Worm (Caenorhabditis elegans) whole organism, L2 larva: Measurements from ENCODE around the gene R10E4.7.

Source experiments
- C34F6.9 ChIP-seq: fragments of 150-350 bp; optimal IDR thresholded peaks from 2 replicates; lab custom pipeline; 2014; ENCODE audit warnings: missing biosample characterization, missing genetic modification characterization
- F13H6.1 ChIP-seq: sonication (generic microtip); optimal IDR thresholded peaks from 2 replicates; lab custom pipeline; 2016; ENCODE audit warnings: missing genetic modification characterization, missing compliant biosample characterization
- R02D3.7 ChIP-seq: fragments of 150-350 bp; optimal IDR thresholded peaks from 2 replicates; lab custom pipeline; 2014; ENCODE audit warnings: missing biosample characterization, missing genetic modification characterization
- Y55F3AM.14 ChIP-seq: fragments of 200-800 bp; sonication (Bioruptor generic); optimal IDR thresholded peaks from 2 replicates; lab custom pipeline; 2018; ENCODE audit warnings: mild to moderate bottlenecking, missing genetic modification characterization, missing compliant biosample characterization
- ZK546.5 ChIP-seq: sonication (generic microtip); optimal IDR thresholded peaks from 2 replicates; lab custom pipeline; 2017; ENCODE audit warnings: missing biosample characterization, missing genetic modification characterization
- alr-1 ChIP-seq: fragments of 150-350 bp; optimal IDR thresholded peaks from 2 replicates; lab custom pipeline; 2014; ENCODE audit warnings: missing biosample characterization, missing genetic modification characterization
- aly-2 ChIP-seq: fragments of 150-350 bp; optimal IDR thresholded peaks from 2 replicates; lab custom pipeline; 2014; ENCODE audit warnings: missing biosample characterization, missing genetic modification characterization
- ama-1 ChIP-seq: fragments of 150-350 bp; optimal IDR thresholded peaks from 2 replicates; lab custom pipeline; 2018; ENCODE audit warnings: inconsistent platforms
- blmp-1 ChIP-seq: sonication (generic microtip); optimal IDR thresholded peaks from 2 replicates; lab custom pipeline; 2017; ENCODE audit warnings: missing genetic modification characterization, mild to moderate bottlenecking, missing compliant biosample characterization, antibody characterized with exemption, moderate library complexity; ENCODE audit not compliant: insufficient read depth
- ceh-16 ChIP-seq: fragments of 150-350 bp; optimal IDR thresholded peaks from 2 replicates; lab custom pipeline; 2014; ENCODE audit warnings: missing biosample characterization, missing genetic modification characterization
- crh-2 ChIP-seq: sonication (generic microtip); optimal IDR thresholded peaks from 2 replicates; lab custom pipeline; 2017; ENCODE audit warnings: missing biosample characterization, missing genetic modification characterization
- dmd-4 ChIP-seq: sonication (generic microtip); optimal IDR thresholded peaks from 2 replicates; lab custom pipeline; 2017; ENCODE audit warnings: missing biosample characterization, missing genetic modification characterization
- egl-27 ChIP-seq: sonication (generic microtip); optimal IDR thresholded peaks from 3 replicates; lab custom pipeline; 2017; ENCODE audit warnings: missing biosample characterization, missing genetic modification reagents, missing genetic modification characterization
- elt-1 ChIP-seq: fragments of 150-350 bp; optimal IDR thresholded peaks from 2 replicates; lab custom pipeline; 2014; ENCODE audit warnings: missing biosample characterization, missing genetic modification characterization
- elt-3 ChIP-seq: sonication (generic microtip); optimal IDR thresholded peaks from 2 replicates; lab custom pipeline; 2017; ENCODE audit warnings: missing biosample characterization, missing genetic modification characterization
- fos-1 ChIP-seq: fragments of 150-350 bp; optimal IDR thresholded peaks from 2 replicates; lab custom pipeline; 2014; ENCODE audit warnings: missing biosample characterization, missing genetic modification characterization
- gmeb-1 ChIP-seq: fragments of 150-350 bp; optimal IDR thresholded peaks from 2 replicates; lab custom pipeline; 2014; ENCODE audit warnings: missing biosample characterization, missing genetic modification characterization
- lin-11 ChIP-seq: fragments of 150-350 bp; sonication (generic microtip); optimal IDR thresholded peaks from 2 replicates; lab custom pipeline; 2014; ENCODE audit warnings: missing biosample characterization, missing genetic modification characterization, inconsistent platforms, mixed read lengths
- lin-13 ChIP-seq: fragments of 150-350 bp; optimal IDR thresholded peaks from 2 replicates; lab custom pipeline; 2014; ENCODE audit warnings: missing biosample characterization, missing genetic modification reagents, missing genetic modification characterization
- lsy-2 ChIP-seq, 2 experiments: fragments of 150-350 bp in 1 of 2; sonication (generic microtip) in 1 of 2; optimal IDR thresholded peaks; 2 replicates each; lab custom pipeline; 2014 to 2017; ENCODE audit warnings: missing biosample characterization in 2 of 2, missing genetic modification characterization in 2 of 2
- mab-5 ChIP-seq: fragments of 150-350 bp; optimal IDR thresholded peaks from 2 replicates; lab custom pipeline; 2014; ENCODE audit warnings: missing biosample characterization, missing genetic modification characterization
- mbf-1 ChIP-seq: sonication (generic microtip); optimal IDR thresholded peaks from 2 replicates; lab custom pipeline; 2017; ENCODE audit warnings: missing biosample characterization, missing genetic modification characterization
- mdl-1 ChIP-seq, 2 experiments: fragments of 150-350 bp in 1 of 2; sonication (generic microtip) in 1 of 2; optimal IDR thresholded peaks; 2 replicates each; lab custom pipeline; 2017; ENCODE audit warnings: missing biosample characterization in 2 of 2, missing genetic modification characterization in 2 of 2
- nhr-10 ChIP-seq: sonication (generic microtip); optimal IDR thresholded peaks from 2 replicates; lab custom pipeline; 2017; ENCODE audit warnings: missing biosample characterization, missing genetic modification characterization
- nhr-11 ChIP-seq: fragments of 150-350 bp; optimal IDR thresholded peaks from 2 replicates; lab custom pipeline; 2014; ENCODE audit warnings: missing biosample characterization, missing genetic modification characterization
- nhr-12 ChIP-seq: fragments of 150-350 bp; optimal IDR thresholded peaks from 2 replicates; lab custom pipeline; 2014; ENCODE audit warnings: missing biosample characterization, missing genetic modification characterization
- nhr-129 ChIP-seq: fragments of 150-350 bp; optimal IDR thresholded peaks from 2 replicates; lab custom pipeline; 2014; ENCODE audit warnings: missing biosample characterization, missing genetic modification characterization
- nhr-21 ChIP-seq: fragments of 150-350 bp; optimal IDR thresholded peaks from 2 replicates; lab custom pipeline; 2014; ENCODE audit warnings: missing biosample characterization, missing genetic modification characterization
- nhr-23 ChIP-seq: fragments of 150-350 bp; optimal IDR thresholded peaks from 2 replicates; lab custom pipeline; 2014; ENCODE audit warnings: missing biosample characterization, missing genetic modification reagents, missing genetic modification characterization
- nhr-237 ChIP-seq: fragments of 150-350 bp; optimal IDR thresholded peaks from 2 replicates; lab custom pipeline; 2014; ENCODE audit warnings: missing biosample characterization, missing genetic modification characterization
- nhr-25 ChIP-seq: fragments of 150-350 bp; sonication (generic microtip); optimal IDR thresholded peaks from 3 replicates; lab custom pipeline; 2014; ENCODE audit warnings: missing biosample characterization, missing genetic modification characterization
- nhr-77 ChIP-seq: fragments of 150-350 bp; optimal IDR thresholded peaks from 2 replicates; lab custom pipeline; 2014; ENCODE audit warnings: missing biosample characterization, missing genetic modification characterization
- peb-1 ChIP-seq: fragments of 150-350 bp; optimal IDR thresholded peaks from 2 replicates; lab custom pipeline; 2014; ENCODE audit warnings: missing biosample characterization, missing genetic modification characterization
- sem-4 ChIP-seq: fragments of 150-350 bp; optimal IDR thresholded peaks from 2 replicates; lab custom pipeline; 2014; ENCODE audit warnings: missing biosample characterization, missing genetic modification reagents, missing genetic modification characterization
- skn-1 ChIP-seq: sonication (generic microtip); optimal IDR thresholded peaks from 2 replicates; lab custom pipeline; 2017; ENCODE audit warnings: missing biosample characterization, missing genetic modification characterization
- sma-3 ChIP-seq: sonication (generic microtip); optimal IDR thresholded peaks from 2 replicates; lab custom pipeline; 2016; ENCODE audit warnings: missing genetic modification reagents, missing genetic modification characterization, missing compliant biosample characterization
- sma-9 ChIP-seq, 2 experiments: fragments of 150-350 bp in 1 of 2; sonication (generic microtip) in 1 of 2; optimal IDR thresholded peaks; 2 replicates each; lab custom pipeline; 2014 to 2016; ENCODE audit warnings: missing genetic modification characterization in 2 of 2, mild to moderate bottlenecking in 1 of 2, missing biosample characterization in 1 of 2, missing compliant biosample characterization in 1 of 2, missing genetic modification reagents in 1 of 2, moderate library complexity in 1 of 2
- snpc-4 ChIP-seq: fragments of 150-350 bp; optimal IDR thresholded peaks from 2 replicates; lab custom pipeline; 2014; ENCODE audit warnings: missing biosample characterization, missing genetic modification characterization
- unc-39 ChIP-seq: fragments of 150-350 bp; optimal IDR thresholded peaks from 2 replicates; lab custom pipeline; 2014; ENCODE audit warnings: missing biosample characterization, missing genetic modification characterization
- unc-55 ChIP-seq: fragments of 150-350 bp; sonication (generic microtip); optimal IDR thresholded peaks from 3 replicates; lab custom pipeline; 2014; ENCODE audit warnings: missing biosample characterization, missing genetic modification reagents, missing genetic modification characterization
- unc-62 ChIP-seq: fragments of 150-350 bp; optimal IDR thresholded peaks from 2 replicates; lab custom pipeline; 2014; ENCODE audit warnings: missing biosample characterization, missing genetic modification reagents, missing genetic modification characterization
- zag-1 ChIP-seq: fragments of 150-350 bp; optimal IDR thresholded peaks from 2 replicates; lab custom pipeline; 2014; ENCODE audit warnings: missing biosample characterization, missing genetic modification characterization
- ztf-1 ChIP-seq: fragments of 200-800 bp; sonication (Bioruptor generic); conservative IDR thresholded peaks from 2 replicates; pipeline ENCODE4 v1.3.6; 2022; ENCODE audit warnings: missing genetic modification characterization, missing compliant biosample characterization
- ztf-11 ChIP-seq: sonication (generic microtip); optimal IDR thresholded peaks from 2 replicates; lab custom pipeline; 2017; ENCODE audit warnings: missing biosample characterization, missing genetic modification characterization
- ztf-4 ChIP-seq: fragments of 150-350 bp; optimal IDR thresholded peaks from 2 replicates; lab custom pipeline; 2014; ENCODE audit warnings: missing biosample characterization, missing genetic modification characterization

Gene R10E4.7

DNA sequence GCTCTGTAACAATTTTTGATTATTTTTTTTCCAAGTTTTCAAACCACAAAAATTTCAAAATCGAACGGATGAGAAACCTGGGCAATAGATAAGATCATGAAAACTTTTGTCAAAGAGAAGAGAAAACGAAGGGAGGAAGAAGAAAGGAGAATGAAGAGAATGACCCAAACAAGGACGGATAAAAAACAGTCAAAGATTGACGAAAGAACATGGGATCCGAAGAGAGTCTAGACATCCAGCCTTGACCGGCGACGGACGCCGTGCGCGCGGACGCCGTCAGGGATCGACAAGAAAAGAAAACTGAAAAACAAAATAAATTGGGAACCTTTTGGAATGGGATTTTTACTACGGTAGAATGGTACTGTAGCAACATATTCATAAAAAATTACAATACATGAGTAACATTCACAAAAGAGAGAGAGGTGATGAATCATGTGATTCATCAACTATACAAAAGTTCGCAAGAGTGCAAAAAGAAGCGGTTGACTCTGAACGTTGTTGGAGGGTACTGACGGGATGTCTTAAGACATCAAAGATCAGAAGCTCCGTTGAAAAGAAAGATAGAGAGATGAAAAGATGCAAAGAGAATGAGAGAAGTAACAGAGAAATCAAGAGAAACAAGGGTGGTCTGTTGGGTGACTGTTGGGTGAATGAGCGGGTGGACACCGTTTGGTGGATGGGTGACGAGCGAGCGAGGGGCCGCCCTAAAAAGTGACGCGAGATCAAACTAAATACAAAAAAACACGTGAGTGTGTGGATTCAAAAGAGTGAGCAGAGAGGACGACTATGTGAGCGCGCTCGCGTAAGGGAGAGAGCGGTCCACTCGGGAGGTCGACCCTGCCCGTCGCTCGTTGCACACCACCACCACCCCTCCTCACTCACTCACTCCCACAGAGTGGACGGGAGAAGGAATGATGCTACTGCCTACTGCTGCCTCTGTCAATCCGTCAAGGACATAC is 14.1 kb upstream of the R10E4.7 start, which contains the start of gene sup-26:
TSS of gene sup-26 (minus strand) at position 10 of the 959 bp plus-strand sequence.
- TF ChIP-seq alr-1 (tag; lab: Kevin White, UChicago) (no peak), lin-13 (peak; percentile 41), skn-1 (no peak), unc-62 (GFP tag; lab: Kevin White, UChicago) (no peak), lin-11 (no peak), unc-55 (GFP tag; lab: Kevin White, UChicago) (no peak), sma-9 (GFP tag; optimal IDR thresholded peaks at IDR 0.05; lab: Kevin White, UChicago) (peak; percentile 25), sma-9 (tag; optimal IDR thresholded peaks at IDR 0.05; lab: Kevin White, UChicago) (no peak), nhr-21 (peak; percentile 19), ama-1 (lab: Kevin White, UChicago) (no peak), gmeb-1 (tag; lab: Kevin White, UChicago) (no peak), ceh-16 (tag; lab: Kevin White, UChicago) (peak; percentile 67), sem-4 (no peak), lsy-2 (tag; optimal IDR thresholded peaks at IDR 0.05; lab: Kevin White, UChicago) (peak in 1 of 2 experiments; percentile 18), nhr-129 (peak; percentile 62), zag-1 (tag; lab: Kevin White, UChicago) (no peak), nhr-10 (tag; lab: Kevin White, UChicago) (no peak), F13H6.1 (tag; lab: Kevin White, UChicago) (peak; percentile 62), nhr-77 (no peak), nhr-25 (tag; lab: Kevin White, UChicago) (peak; percentile 20), ztf-4 (tag; lab: Kevin White, UChicago) (no peak), egl-27 (tag; lab: Kevin White, UChicago) (no peak), fos-1 (tag; lab: Kevin White, UChicago) (peak; percentile 17)

DNA sequence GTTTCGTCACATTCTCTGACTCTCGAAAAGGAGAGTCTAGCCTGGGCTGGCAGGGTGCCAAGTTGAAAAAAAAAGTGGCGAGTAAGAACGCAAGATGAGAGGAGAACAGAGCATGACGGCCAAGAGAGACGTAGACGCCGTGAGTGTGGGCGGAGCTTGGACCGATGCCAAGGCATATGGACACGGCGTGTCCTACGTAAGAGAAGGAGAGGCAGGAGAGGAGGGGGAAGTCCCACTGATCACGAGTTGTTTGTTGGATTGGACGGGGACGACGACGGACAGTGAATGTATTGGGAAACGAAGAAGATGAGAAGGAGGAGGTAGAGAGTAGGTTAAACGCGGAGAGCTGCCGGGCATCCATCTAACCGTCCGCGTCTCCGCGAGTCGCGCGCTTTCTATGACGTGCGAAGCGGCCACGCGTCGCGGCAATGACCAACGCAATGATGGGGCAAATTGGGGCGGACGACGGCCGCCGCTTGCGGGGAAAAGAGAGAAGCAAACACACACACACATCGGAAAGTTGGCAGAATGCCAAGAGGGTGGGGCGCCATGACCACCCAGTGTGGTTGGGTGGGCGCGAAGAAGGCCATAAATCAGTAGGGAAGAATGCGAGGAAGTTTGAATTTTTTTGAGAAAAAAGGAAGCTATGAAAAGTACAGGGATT is 12.5 kb upstream of the R10E4.7 start:
- TF ChIP-seq nhr-129 (peak; percentile 96), snpc-4 (tag; lab: Kevin White, UChicago) (peak; percentile 91), F13H6.1 (tag; lab: Kevin White, UChicago) (peak; percentile 100), nhr-11 (tag; lab: Kevin White, UChicago) (peak; percentile 70), mbf-1 (no peak), ztf-4 (tag; lab: Kevin White, UChicago) (peak; percentile 97), unc-39 (tag; lab: Kevin White, UChicago) (no peak), elt-3 (tag; lab: Kevin White, UChicago) (no peak), crh-2 (tag; lab: Kevin White, UChicago) (peak; percentile 97), ceh-16 (tag; lab: Kevin White, UChicago) (peak; percentile 93), peb-1 (tag; lab: Kevin White, UChicago) (peak; percentile 90), aly-2 (tag; lab: Kevin White, UChicago) (no peak), blmp-1 (tag; lab: Kevin White, UChicago) (peak; percentile 82), ama-1 (lab: Kevin White, UChicago) (no peak), mdl-1 (tag; optimal IDR thresholded peaks at IDR 0.05; lab: Kevin White, UChicago) (peak; percentile 94 to 97), elt-1 (peak; percentile 30), sma-9 (GFP tag; optimal IDR thresholded peaks at IDR 0.05; lab: Kevin White, UChicago) (peak; percentile 100), sma-9 (tag; optimal IDR thresholded peaks at IDR 0.05; lab: Kevin White, UChicago) (peak; percentile 97), Y55F3AM.14 (GFP tag; lab: Kevin White, UChicago) (peak; percentile 99), unc-62 (GFP tag; lab: Kevin White, UChicago) (peak; percentile 85), nhr-12 (tag; lab: Kevin White, UChicago) (peak; percentile 67), dmd-4 (peak; percentile 15), C34F6.9 (tag; lab: Kevin White, UChicago) (peak; percentile 96), nhr-23 (no peak), fos-1 (tag; lab: Kevin White, UChicago) (peak; percentile 94), lin-13 (peak; percentile 94), nhr-25 (tag; lab: Kevin White, UChicago) (peak; percentile 98), alr-1 (tag; lab: Kevin White, UChicago) (no peak), ZK546.5 (peak; percentile 57), gmeb-1 (tag; lab: Kevin White, UChicago) (peak; percentile 78), mab-5 (tag; lab: Kevin White, UChicago) (peak; percentile 93), R02D3.7 (tag; lab: Kevin White, UChicago) (peak; percentile 3), zag-1 (tag; lab: Kevin White, UChicago) (peak; percentile 95), ztf-1 (no peak), egl-27 (tag; lab: Kevin White, UChicago) (peak; percentile 98), sem-4 (peak; percentile 99), lsy-2 (tag; optimal IDR thresholded peaks at IDR 0.05; lab: Kevin White, UChicago) (peak; percentile 86 to 95), nhr-237 (peak; percentile 58), unc-55 (GFP tag; lab: Kevin White, UChicago) (peak; percentile 87), nhr-10 (tag; lab: Kevin White, UChicago) (peak; percentile 66), sma-3 (GFP tag; lab: Kevin White, UChicago) (peak; percentile 99), lin-11 (peak; percentile 95), ztf-11 (tag; lab: Kevin White, UChicago) (peak; percentile 55)
